Fruit fly (Drosophila melanogaster): ENCODE measurements around the gene Rab26.

dm6 chr3L:21357383-21357782, 38.8 kb downstream of the Rab26 start, which contains the start of gene CG32437:
- no peak for TF ChIP-seq cic (GFP tag; optimal IDR thresholded peaks at IDR 0.05)
- TF ChIP-seq CG14711 (tag; optimal IDR thresholded peaks at IDR 0.05), result no peak
- no peak for TF ChIP-seq CG12768 (GFP tag; optimal IDR thresholded peaks at IDR 0.05)
- TF ChIP-seq CG11617 (GFP tag; optimal IDR thresholded peaks at IDR 0.05), result no peak
- no peak for TF ChIP-seq kay (GFP tag; ENCODE audit: borderline replicate concordance)
- no peak for TF ChIP-seq pad (GFP tag; optimal IDR thresholded peaks at IDR 0.05)
- TF ChIP-seq toe (GFP tag; optimal IDR thresholded peaks at IDR 0.05), result no peak
- no peak for TF ChIP-seq CG7045 (GFP tag; optimal IDR thresholded peaks at IDR 0.05)

Measured in whole organism, adult.